Worm (Caenorhabditis elegans): ENCODE data around the gene H11E01.2.

- TF ChIP-seq unc-62 (GFP tag; optimal IDR thresholded peaks at IDR 0.05) (no peak), ama-1 (optimal IDR thresholded peaks at IDR 0.05) (no peak), nhr-11 (tag; optimal IDR thresholded peaks at IDR 0.05) (no peak), nhr-12 (tag; optimal IDR thresholded peaks at IDR 0.05) (no peak), unc-39 (tag; optimal IDR thresholded peaks at IDR 0.05) (no peak), egl-27 (tag; optimal IDR thresholded peaks at IDR 0.05) (no peak), nhr-237 (tag; optimal IDR thresholded peaks at IDR 0.05) (no peak), lsy-2 (tag; optimal IDR thresholded peaks at IDR 0.05) (no peak), nhr-6 (tag; optimal IDR thresholded peaks at IDR 0.05) (no peak), nhr-21 (tag; optimal IDR thresholded peaks at IDR 0.05) (no peak)
Measured at ce11 chrX:1664925-1665324, 44.1 kb downstream of the H11E01.2 start, which contains the start of gene R09H3.2.
